Fruit fly (Drosophila melanogaster) whole organism, embryonic: ENCODE results near the gene haf.

Experiments
- Atf6 ChIP-seq: fragments of 200-800 bp; sonication (Bioruptor generic); IDR thresholded peaks from 2 replicates; pipeline ENCODE4 v1.3.6; 2022; ENCODE audit warnings: missing biosample characterization, missing genetic modification characterization
- CG10654 ChIP-seq: fragments of 200-800 bp; sonication (Bioruptor generic); optimal IDR thresholded peaks from 2 replicates; lab custom pipeline; 2016; ENCODE audit warnings: missing biosample characterization, missing genetic modification characterization
- CG12236 ChIP-seq: fragments of 200-800 bp; sonication (Bioruptor generic); optimal IDR thresholded peaks from 2 replicates; lab custom pipeline; 2016; ENCODE audit warnings: missing biosample characterization, missing genetic modification characterization
- CG12942 ChIP-seq: fragments of 200-800 bp; sonication (Bioruptor generic); optimal IDR thresholded peaks from 3 replicates; lab custom pipeline; 2016; ENCODE audit warnings: missing biosample characterization, missing genetic modification characterization
- CG13894 ChIP-seq: fragments of 200-800 bp; sonication (Bioruptor generic); optimal IDR thresholded peaks from 3 replicates; lab custom pipeline; 2018; ENCODE audit warnings: missing biosample characterization, mild to moderate bottlenecking, missing genetic modification characterization, moderate library complexity
- CG14014 ChIP-seq: fragments of 200-800 bp; sonication (Bioruptor generic); IDR thresholded peaks from 2 replicates; pipeline ENCODE4 v1.3.6; 2022; ENCODE audit warnings: missing biosample characterization, missing genetic modification characterization
- CG16813 ChIP-seq: fragments of 200-800 bp; sonication (Bioruptor generic); IDR thresholded peaks from 3 replicates; pipeline ENCODE4 v1.3.6; 2022; ENCODE audit warnings: missing biosample characterization, missing genetic modification characterization; ENCODE audit not compliant: partially characterized antibody
- CG2116 ChIP-seq: fragments of 200-800 bp; sonication (Bioruptor generic); optimal IDR thresholded peaks from 3 replicates; lab custom pipeline; 2018; ENCODE audit warnings: missing biosample characterization, mild to moderate bottlenecking, missing genetic modification characterization
- CG2199 ChIP-seq: fragments of 200-800 bp; sonication (Bioruptor generic); IDR thresholded peaks from 3 replicates; pipeline ENCODE4 v1.3.6; 2022; ENCODE audit warnings: missing biosample characterization, missing genetic modification characterization
- CG2678 ChIP-seq: fragments of 200-800 bp; sonication (Bioruptor generic); optimal IDR thresholded peaks from 3 replicates; lab custom pipeline; 2019; ENCODE audit warnings: missing biosample characterization, mild to moderate bottlenecking, missing genetic modification characterization, moderate library complexity
- CG2875 ChIP-seq: fragments of 200-800 bp; sonication (Bioruptor generic); optimal IDR thresholded peaks from 2 replicates; lab custom pipeline; 2017; ENCODE audit warnings: missing biosample characterization, mild to moderate bottlenecking, missing genetic modification characterization, missing genetic modification reagents
- CG4360 ChIP-seq: fragments of 200-800 bp; sonication (Bioruptor generic); IDR thresholded peaks from 2 replicates; pipeline ENCODE4 v1.3.6; 2022; ENCODE audit warnings: missing biosample characterization, missing genetic modification characterization
- CG43689 ChIP-seq: fragments of 200-800 bp; sonication (Bioruptor generic); IDR thresholded peaks from 2 replicates; pipeline ENCODE4 v1.3.6; 2022; ENCODE audit warnings: missing biosample characterization, missing genetic modification characterization
- CG5180 ChIP-seq: fragments of 200-800 bp; sonication (Bioruptor generic); optimal IDR thresholded peaks from 3 replicates; lab custom pipeline; 2017; ENCODE audit warnings: missing biosample characterization, missing genetic modification characterization, mild to moderate bottlenecking, moderate library complexity, missing genetic modification reagents
- CG5245 ChIP-seq: fragments of 200-800 bp; sonication (Bioruptor generic); optimal IDR thresholded peaks from 3 replicates; lab custom pipeline; 2016; ENCODE audit warnings: missing biosample characterization, missing genetic modification characterization
- CG5953 ChIP-seq: fragments of 200-800 bp; sonication (Bioruptor generic); IDR thresholded peaks from 2 replicates; pipeline ENCODE4 v1.3.6; 2022; ENCODE audit warnings: missing biosample characterization, missing genetic modification characterization
- CG7271 ChIP-seq: fragments of 200-800 bp; sonication (Bioruptor generic); optimal IDR thresholded peaks from 2 replicates; lab custom pipeline; 2018; ENCODE audit warnings: missing biosample characterization, mild to moderate bottlenecking, missing genetic modification characterization, moderate library complexity
- CG7786 ChIP-seq: fragments of 200-800 bp; sonication (Bioruptor generic); optimal IDR thresholded peaks from 2 replicates; lab custom pipeline; 2016; ENCODE audit warnings: missing biosample characterization, missing genetic modification characterization
- CG8290 ChIP-seq, 3 experiments: fragments of 200-800 bp; sonication (Bioruptor generic); optimal IDR thresholded peaks; 2 replicates each; lab custom pipeline; 2016 to 2019; ENCODE audit warnings: missing biosample characterization in 3 of 3, missing genetic modification characterization in 3 of 3, mild to moderate bottlenecking in 2 of 3, moderate library complexity in 1 of 3
- CG8944 ChIP-seq: fragments of 200-800 bp; sonication (Bioruptor generic); optimal IDR thresholded peaks from 3 replicates; lab custom pipeline; 2016; ENCODE audit warnings: missing biosample characterization, missing genetic modification characterization
- CG9932 ChIP-seq: fragments of 200-800 bp; sonication (Bioruptor generic); IDR thresholded peaks from 2 replicates; pipeline ENCODE4 v1.3.6; 2022; ENCODE audit warnings: missing biosample characterization, missing genetic modification characterization
- CrebB ChIP-seq: fragments of 200-800 bp; sonication (Bioruptor generic); optimal IDR thresholded peaks from 3 replicates; lab custom pipeline; 2018; ENCODE audit warnings: missing biosample characterization, mild to moderate bottlenecking, missing genetic modification characterization
- D ChIP-seq, 2 experiments: fragments of 200-800 bp in 1 of 2; fragments of >200 bp in 1 of 2; sonication (Bioruptor generic) in 1 of 2; optimal IDR thresholded peaks; 2 replicates in 1 of 2; 3 replicates in 1 of 2; lab custom pipeline; 2017; ENCODE audit warnings: mild to moderate bottlenecking in 1 of 2, missing biosample characterization in 1 of 2, missing genetic modification characterization in 1 of 2, missing genetic modification reagents in 1 of 2
- Dip2 ChIP-seq: fragments of 200-800 bp; sonication (Bioruptor generic); IDR thresholded peaks from 2 replicates; pipeline ENCODE4 v1.3.6; 2022; ENCODE audit warnings: missing biosample characterization, missing genetic modification characterization
- Doc2 ChIP-seq: fragments of 200-800 bp; sonication (Bioruptor generic); IDR thresholded peaks from 2 replicates; pipeline ENCODE4 v1.3.6; 2022; ENCODE audit warnings: missing biosample characterization, missing genetic modification characterization
- Dref ChIP-seq: fragments of 200-800 bp; sonication (Bioruptor generic); IDR thresholded peaks from 2 replicates; pipeline ENCODE4 v1.3.6; 2022; ENCODE audit warnings: missing biosample characterization, missing genetic modification characterization
- Fer1 ChIP-seq: fragments of 200-800 bp; sonication (Bioruptor generic); optimal IDR thresholded peaks from 2 replicates; lab custom pipeline; 2017; ENCODE audit warnings: missing biosample characterization, mild to moderate bottlenecking, missing genetic modification characterization
- Hey ChIP-seq: fragments of 200-800 bp; sonication (Bioruptor generic); optimal IDR thresholded peaks from 3 replicates; lab custom pipeline; 2018; ENCODE audit warnings: missing biosample characterization, mild to moderate bottlenecking, missing genetic modification characterization
- Lhr ChIP-seq: fragments of 200-800 bp; sonication (Bioruptor generic); optimal IDR thresholded peaks from 3 replicates; lab custom pipeline; 2017; ENCODE audit warnings: mild to moderate bottlenecking, missing biosample characterization, missing genetic modification reagents, missing genetic modification characterization
- Med ChIP-seq: fragments of 200-800 bp; sonication (Bioruptor generic); peaks from one replicate; lab custom pipeline; 2016; ENCODE audit warnings: missing biosample characterization, missing genetic modification characterization, mild to moderate bottlenecking, inconsistent platforms, moderate library complexity
- Myb ChIP-seq: fragments of 200-800 bp; sonication (Bioruptor generic); optimal IDR thresholded peaks from 2 replicates; lab custom pipeline; 2016; ENCODE audit warnings: missing biosample characterization, missing genetic modification characterization
- NC2β ChIP-seq: fragments of 200-800 bp; sonication (Bioruptor generic); optimal IDR thresholded peaks from 2 replicates; lab custom pipeline; 2016; ENCODE audit warnings: missing biosample characterization, missing genetic modification characterization
- Side ChIP-seq: fragments of 200-800 bp; sonication (Bioruptor generic); optimal IDR thresholded peaks from 2 replicates; lab custom pipeline; 2016; ENCODE audit warnings: missing biosample characterization, missing genetic modification characterization
- ab ChIP-seq: fragments of 200-800 bp; sonication (Bioruptor generic); optimal IDR thresholded peaks from 2 replicates; lab custom pipeline; 2016; ENCODE audit warnings: missing biosample characterization, missing genetic modification characterization
- amos ChIP-seq: fragments of 200-800 bp; sonication (Bioruptor generic); IDR thresholded peaks from 2 replicates; pipeline ENCODE4 v1.3.6; 2022; ENCODE audit warnings: missing biosample characterization, missing genetic modification characterization; ENCODE audit not compliant: partially characterized antibody
- cato ChIP-seq: fragments of 200-800 bp; sonication (Bioruptor generic); optimal IDR thresholded peaks from 2 replicates; lab custom pipeline; 2016; ENCODE audit warnings: missing biosample characterization, missing genetic modification characterization, borderline replicate concordance
- chinmo ChIP-seq: fragments of 200-800 bp; sonication (Bioruptor generic); IDR thresholded peaks from 4 replicates; pipeline ENCODE4 v1.3.6; 2022; ENCODE audit warnings: missing biosample characterization, missing genetic modification characterization; ENCODE audit not compliant: partially characterized antibody
- esg ChIP-seq: fragments of 200-800 bp; sonication (Bioruptor generic); conservative IDR thresholded peaks from 2 replicates; pipeline ENCODE4 v1.3.6; 2022; ENCODE audit warnings: missing biosample characterization, missing genetic modification characterization
- eve ChIP-seq, 2 experiments: fragments of >200 bp; optimal IDR thresholded peaks; 2 replicates each; lab custom pipeline; 2017; ENCODE audit warnings: missing biosample characterization in 2 of 2, missing genetic modification characterization in 2 of 2
- fd96Cb ChIP-seq: fragments of 200-800 bp; sonication (Bioruptor generic); optimal IDR thresholded peaks from 2 replicates; lab custom pipeline; 2018; ENCODE audit warnings: missing biosample characterization, mild to moderate bottlenecking, missing genetic modification characterization, moderate library complexity
- fu2 ChIP-seq: fragments of 200-800 bp; sonication (Bioruptor generic); optimal IDR thresholded peaks from 2 replicates; lab custom pipeline; 2016; ENCODE audit warnings: missing biosample characterization, missing genetic modification characterization
- h ChIP-seq: fragments of >200 bp; optimal IDR thresholded peaks from 2 replicates; lab custom pipeline; 2017
- ham ChIP-seq: fragments of 200-800 bp; sonication (Bioruptor generic); IDR thresholded peaks from 2 replicates; pipeline ENCODE4 v1.3.6; 2022; ENCODE audit warnings: missing biosample characterization, missing genetic modification characterization
- onecut ChIP-seq: fragments of 200-800 bp; sonication (Bioruptor generic); IDR thresholded peaks from 2 replicates; pipeline ENCODE4 v1.3.6; 2022; ENCODE audit warnings: missing biosample characterization, missing genetic modification characterization
- prd ChIP-seq, 3 experiments: fragments of >200 bp in 2 of 3; fragments of 200-800 bp in 1 of 3; sonication (Bioruptor generic) in 1 of 3; optimal IDR thresholded peaks in 2 of 3; IDR thresholded peaks in 1 of 3; 2 replicates in 2 of 3; 3 replicates in 1 of 3; pipeline versions ENCODE4 v1.3.6 to Lab custom; 2017 to 2022; ENCODE audit warnings: missing biosample characterization in 1 of 3, missing genetic modification characterization in 1 of 3
- rib ChIP-seq: fragments of 200-800 bp; sonication (Bioruptor generic); IDR thresholded peaks from 2 replicates; pipeline ENCODE4 v1.3.6; 2022; ENCODE audit warnings: missing biosample characterization, missing genetic modification characterization
- row ChIP-seq: fragments of 200-800 bp; sonication (Bioruptor generic); IDR thresholded peaks from 3 replicates; pipeline ENCODE4 v1.3.6; 2022; ENCODE audit warnings: missing biosample characterization, missing genetic modification characterization
- schlank ChIP-seq: fragments of 200-800 bp; sonication (Bioruptor generic); optimal IDR thresholded peaks from 2 replicates; lab custom pipeline; 2018; ENCODE audit warnings: missing biosample characterization, mild to moderate bottlenecking, missing genetic modification characterization
- stc ChIP-seq: fragments of 200-800 bp; sonication (Bioruptor generic); IDR thresholded peaks from 2 replicates; pipeline ENCODE4 v1.3.6; 2022; ENCODE audit warnings: missing biosample characterization, missing genetic modification characterization
- tap ChIP-seq: fragments of 200-800 bp; optimal IDR thresholded peaks from 3 replicates; lab custom pipeline; 2019; ENCODE audit warnings: missing biosample characterization, mild to moderate bottlenecking, missing genetic modification characterization, moderate library complexity

haf gene

dm6 chr2L:1636520-1636919 lies 81.6 kb downstream of the haf start (continued):
- peak; percentile 49 for TF ChIP-seq CG13894 (tag; lab: Kevin White, UChicago)
- no peak for TF ChIP-seq schlank (tag; lab: Kevin White, UChicago)
- TF ChIP-seq fd96Cb (tag; lab: Kevin White, UChicago), result no peak
- TF ChIP-seq prd (optimal IDR thresholded peaks at IDR 0.05; lab: Kevin White, UChicago), result no peak
- TF ChIP-seq prd (GFP tag; IDR thresholded peaks at IDR 0.05; lab: Robert Waterston, UW), result no peak
- no peak for TF ChIP-seq CG2116
- TF ChIP-seq CG7271 (tag; lab: Kevin White, UChicago), result no peak
- no peak for TF ChIP-seq CG43689 (GFP tag; lab: Robert Waterston, UW)
- no peak for TF ChIP-seq CG7786 (GFP tag; lab: Kevin White, UChicago)
- TF ChIP-seq Dip2 (GFP tag; lab: Robert Waterston, UW), result no peak
- no peak for TF ChIP-seq ham
- TF ChIP-seq esg (GFP tag; lab: Robert Waterston, UW), result no peak
- no peak for TF ChIP-seq amos
- no peak for TF ChIP-seq Side
- no peak for TF ChIP-seq CG5953 (GFP tag; lab: Robert Waterston, UW)
- no peak for TF ChIP-seq fu2 (GFP tag; lab: Kevin White, UChicago)
- TF ChIP-seq Dref, result no peak
- no peak for TF ChIP-seq CG12942 (GFP tag; lab: Kevin White, UChicago)
- TF ChIP-seq CG12236 (GFP tag; lab: Kevin White, UChicago), result no peak
- no peak for TF ChIP-seq CG16813
- TF ChIP-seq Atf6 (GFP tag; lab: Robert Waterston, UW), result peak; percentile 44; the same call in 1 of the 2 replicates
- TF ChIP-seq CG10654 (GFP tag; lab: Kevin White, UChicago), result no peak
- no peak for TF ChIP-seq Myb (GFP tag; lab: Kevin White, UChicago)
- TF ChIP-seq CG8944, result no peak
- TF ChIP-seq Fer1, result peak; percentile 53
- TF ChIP-seq onecut (GFP tag; lab: Robert Waterston, UW), result no peak
- no peak for TF ChIP-seq CG2875
- no peak for TF ChIP-seq CG14014 (GFP tag; lab: Robert Waterston, UW)
- no peak for TF ChIP-seq D (optimal IDR thresholded peaks at IDR 0.05; lab: Kevin White, UChicago)
- no peak for TF ChIP-seq D (GFP tag; optimal IDR thresholded peaks at IDR 0.05; lab: Kevin White, UChicago)
- TF ChIP-seq CG9932 (GFP tag; lab: Robert Waterston, UW), result peak; percentile 19; the same call in 1 of the 2 replicates
- no peak for TF ChIP-seq CG8290 (GFP tag; optimal IDR thresholded peaks at IDR 0.05; lab: Kevin White, UChicago)
- TF ChIP-seq CG8290 (tag; optimal IDR thresholded peaks at IDR 0.05; lab: Kevin White, UChicago), result peak in 1 of 2 experiments; percentile 44
- TF ChIP-seq CG2199 (GFP tag; lab: Robert Waterston, UW), result 0 out of 3 replicates have a peak, but pooled peaks have one; percentile 42
- peak; percentile 50 for TF ChIP-seq Hey (tag; lab: Kevin White, UChicago)
- no peak for TF ChIP-seq CG5245 (GFP tag; lab: Kevin White, UChicago)
- no peak for TF ChIP-seq tap (tag; lab: Kevin White, UChicago)
- TF ChIP-seq eve (GFP tag; optimal IDR thresholded peaks at IDR 0.05; lab: Kevin White, UChicago), result peak in 1 of 2 experiments; percentile 53
- TF ChIP-seq ab (GFP tag; lab: Kevin White, UChicago), result no peak
- TF ChIP-seq Lhr (GFP tag; lab: Kevin White, UChicago), result no peak
- TF ChIP-seq rib (GFP tag; lab: Robert Waterston, UW), result peak; percentile 72
- peak; percentile 16 for TF ChIP-seq CG2678
- no peak for TF ChIP-seq stc (GFP tag; lab: Robert Waterston, UW)
- peak; percentile 54 for TF ChIP-seq CG5180 (GFP tag; lab: Kevin White, UChicago)
- no peak for TF ChIP-seq h
- TF ChIP-seq CG4360 (GFP tag; lab: Robert Waterston, UW), result 0 out of 2 replicates have a peak, but pooled peaks have one; percentile 35
- no peak; the same call in 2 of the 3 replicates for TF ChIP-seq row (GFP tag; lab: Robert Waterston, UW)
- peak; percentile 100 for TF ChIP-seq chinmo (GFP tag; lab: Robert Waterston, UW)
- peak; percentile 10 for TF ChIP-seq CrebB
- TF ChIP-seq NC2β (GFP tag; lab: Kevin White, UChicago), result no peak
- TF ChIP-seq cato (GFP tag; lab: Kevin White, UChicago), result no peak
- no peak for TF ChIP-seq Doc2 (GFP tag; lab: Robert Waterston, UW)
- peak; percentile 83 for TF ChIP-seq Med
